Worm (Caenorhabditis elegans): ENCODE data around the gene D1053.2.

DNA sequence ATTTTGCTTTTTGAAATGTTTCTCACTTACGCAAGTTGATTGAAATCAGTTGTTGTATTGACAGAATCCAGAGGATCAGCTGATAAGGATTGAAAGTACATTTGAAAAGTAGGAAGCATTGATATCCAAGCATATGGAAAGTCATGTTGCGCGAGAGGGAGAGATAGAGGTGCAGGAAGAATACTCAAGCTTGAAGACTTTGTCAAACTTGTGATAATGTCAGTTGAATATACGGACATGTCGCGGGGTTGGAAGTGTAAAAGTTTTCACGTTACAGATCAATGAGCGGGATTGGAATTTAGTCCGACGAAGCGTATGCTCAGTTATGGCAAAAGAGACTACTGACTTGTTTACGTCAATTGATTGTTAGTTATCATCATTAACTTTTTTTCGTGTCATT lies 41.3 kb downstream of the D1053.2 start, which contains the start of gene ttx-3:
- TF ChIP-seq ama-1 (optimal IDR thresholded peaks at IDR 0.05) (no peak), pag-3 (tag; optimal IDR thresholded peaks at IDR 0.05; ENCODE audit: borderline replicate concordance) (no peak), unc-3 (GFP tag; conservative IDR thresholded peaks at IDR 0.05) (no peak), unc-3 (tag; optimal IDR thresholded peaks at IDR 0.05) (no peak), dmd-4 (tag; optimal IDR thresholded peaks at IDR 0.05; ENCODE audit: borderline replicate concordance) (no peak), che-1 (tag; optimal IDR thresholded peaks at IDR 0.05) (no peak), dve-1 (tag; optimal IDR thresholded peaks at IDR 0.05) (no peak), syd-9 (tag; optimal IDR thresholded peaks at IDR 0.05) (no peak), hlh-30 (tag; optimal IDR thresholded peaks at IDR 0.05; ENCODE audit: insufficient read depth) (no peak), sox-4 (tag; optimal IDR thresholded peaks at IDR 0.05) (no peak), fkh-10 (GFP tag; optimal IDR thresholded peaks at IDR 0.05) (no peak), ceh-48 (tag; optimal IDR thresholded peaks at IDR 0.05) (no peak)
